Fruit fly (Drosophila melanogaster) whole organism, embryonic: Measurements from ENCODE around the gene CG44476.

Experiments used
- CG11695 ChIP-seq: fragments of 200-800 bp; sonication (Bioruptor generic); IDR thresholded peaks from 3 replicates; pipeline ENCODE4 v1.3.6; 2022; ENCODE audit warnings: missing biosample characterization, missing genetic modification characterization
- CG12659 ChIP-seq: fragments of 200-800 bp; sonication (Bioruptor generic); optimal IDR thresholded peaks from 3 replicates; lab custom pipeline; 2017; ENCODE audit warnings: mild to moderate bottlenecking, missing biosample characterization, missing genetic modification reagents, missing genetic modification characterization
- CG12942 ChIP-seq: fragments of 200-800 bp; sonication (Bioruptor generic); optimal IDR thresholded peaks from 3 replicates; lab custom pipeline; 2016; ENCODE audit warnings: missing biosample characterization, missing genetic modification characterization
- CG14710 ChIP-seq: fragments of 200-800 bp; sonication (Bioruptor generic); optimal IDR thresholded peaks from 3 replicates; lab custom pipeline; 2019; ENCODE audit warnings: missing biosample characterization, mild to moderate bottlenecking, missing genetic modification characterization, moderate library complexity
- CG14965 ChIP-seq: fragments of 200-800 bp; sonication (Bioruptor generic); optimal IDR thresholded peaks from 2 replicates; lab custom pipeline; 2016; ENCODE audit warnings: missing biosample characterization, missing genetic modification characterization, borderline replicate concordance
- CG15269 ChIP-seq: fragments of 200-800 bp; sonication (Bioruptor generic); optimal IDR thresholded peaks from 2 replicates; lab custom pipeline; 2018; ENCODE audit warnings: missing biosample characterization, mild to moderate bottlenecking, missing genetic modification characterization, moderate library complexity
- CG15601 ChIP-seq: fragments of 200-800 bp; sonication (Bioruptor generic); optimal IDR thresholded peaks from 3 replicates; lab custom pipeline; 2019; ENCODE audit warnings: missing biosample characterization, mild to moderate bottlenecking, missing genetic modification characterization, moderate library complexity
- CG1602 ChIP-seq: fragments of 200-800 bp; sonication (Bioruptor generic); optimal IDR thresholded peaks from 3 replicates; lab custom pipeline; 2016; ENCODE audit warnings: missing biosample characterization, missing genetic modification characterization
- CG17359 ChIP-seq: fragments of 200-800 bp; sonication (Bioruptor generic); optimal IDR thresholded peaks from 3 replicates; lab custom pipeline; 2018; ENCODE audit warnings: missing biosample characterization, mild to moderate bottlenecking, missing genetic modification characterization, moderate library complexity
- CG17361 ChIP-seq: fragments of 200-800 bp; sonication (Bioruptor generic); IDR thresholded peaks from 3 replicates; pipeline ENCODE4 v1.3.6; 2022; ENCODE audit warnings: missing biosample characterization, missing genetic modification characterization
- CG30403 ChIP-seq: fragments of 200-800 bp; sonication (Bioruptor generic); optimal IDR thresholded peaks from 3 replicates; lab custom pipeline; 2016; ENCODE audit warnings: missing biosample characterization, missing genetic modification characterization
- CG3065 ChIP-seq: fragments of 200-800 bp; sonication (Bioruptor generic); optimal IDR thresholded peaks from 2 replicates; lab custom pipeline; 2016; ENCODE audit warnings: missing biosample characterization, missing genetic modification characterization
- CG32532 ChIP-seq: fragments of 200-800 bp; sonication (Bioruptor generic); IDR thresholded peaks from 2 replicates; pipeline ENCODE4 v1.3.6; 2022; ENCODE audit warnings: missing biosample characterization, missing genetic modification characterization
- CG42726 ChIP-seq: fragments of 200-800 bp; sonication (Bioruptor generic); IDR thresholded peaks from 2 replicates; pipeline ENCODE4 v1.3.6; 2022; ENCODE audit warnings: missing biosample characterization, missing genetic modification characterization; ENCODE audit not compliant: partially characterized antibody
- CG4404 ChIP-seq: fragments of 200-800 bp; sonication (Bioruptor generic); IDR thresholded peaks from 2 replicates; pipeline ENCODE4 v1.3.6; 2022; ENCODE audit warnings: missing biosample characterization, missing genetic modification characterization
- CG6272 ChIP-seq: fragments of 200-800 bp; sonication (Bioruptor generic); IDR thresholded peaks from 2 replicates; pipeline ENCODE4 v1.3.6; 2022; ENCODE audit warnings: missing biosample characterization, missing genetic modification characterization
- CG6813 ChIP-seq: fragments of 200-800 bp; sonication (Bioruptor generic); optimal IDR thresholded peaks from 2 replicates; lab custom pipeline; 2017; ENCODE audit warnings: missing biosample characterization, missing genetic modification characterization, mild to moderate bottlenecking, moderate library complexity, missing genetic modification reagents
- CG7745 ChIP-seq: fragments of 200-800 bp; sonication (Bioruptor generic); optimal IDR thresholded peaks from 2 replicates; lab custom pipeline; 2018; ENCODE audit warnings: missing biosample characterization, mild to moderate bottlenecking, missing genetic modification characterization, moderate library complexity
- CG8924 ChIP-seq: fragments of 200-800 bp; optimal IDR thresholded peaks from 3 replicates; lab custom pipeline; 2019; ENCODE audit warnings: missing biosample characterization, mild to moderate bottlenecking, missing genetic modification characterization, moderate library complexity
- CG9876 ChIP-seq: fragments of 200-800 bp; sonication (Bioruptor generic); optimal IDR thresholded peaks from 2 replicates; lab custom pipeline; 2016; ENCODE audit warnings: missing biosample characterization, missing genetic modification characterization
- CTCF ChIP-seq: fragments of 200-800 bp; sonication (Bioruptor generic); optimal IDR thresholded peaks from 2 replicates; lab custom pipeline; 2017; ENCODE audit warnings: missing biosample characterization, mild to moderate bottlenecking, missing genetic modification characterization, moderate library complexity
- Camta ChIP-seq: fragments of 200-800 bp; sonication (Bioruptor generic); optimal IDR thresholded peaks from 2 replicates; lab custom pipeline; 2016; ENCODE audit warnings: missing biosample characterization, missing genetic modification characterization
- D19B ChIP-seq: fragments of 200-800 bp; sonication (Bioruptor generic); optimal IDR thresholded peaks from 2 replicates; lab custom pipeline; 2017; ENCODE audit warnings: missing biosample characterization, mild to moderate bottlenecking, missing genetic modification characterization
- Dref ChIP-seq: fragments of 200-800 bp; sonication (Bioruptor generic); IDR thresholded peaks from 2 replicates; pipeline ENCODE4 v1.3.6; 2022; ENCODE audit warnings: missing biosample characterization, missing genetic modification characterization
- Fer2 ChIP-seq: fragments of 200-800 bp; sonication (Bioruptor generic); optimal IDR thresholded peaks from 2 replicates; lab custom pipeline; 2018; ENCODE audit warnings: missing biosample characterization, mild to moderate bottlenecking, missing genetic modification characterization, moderate library complexity
- HLHmδ ChIP-seq: fragments of 200-800 bp; sonication (Bioruptor generic); optimal IDR thresholded peaks from 2 replicates; lab custom pipeline; 2018; ENCODE audit warnings: missing biosample characterization, mild to moderate bottlenecking, missing genetic modification characterization, moderate library complexity
- Hmr ChIP-seq: fragments of 200-800 bp; sonication (Bioruptor generic); optimal IDR thresholded peaks from 3 replicates; lab custom pipeline; 2017; ENCODE audit warnings: mild to moderate bottlenecking, missing biosample characterization, missing genetic modification reagents, missing genetic modification characterization
- Kr ChIP-seq: fragments of 200-800 bp; sonication (Bioruptor generic); optimal IDR thresholded peaks from 2 replicates; lab custom pipeline; 2017; ENCODE audit warnings: missing biosample characterization, mild to moderate bottlenecking, missing genetic modification characterization
- Lim3 ChIP-seq: fragments of 200-800 bp; sonication (Bioruptor generic); IDR thresholded peaks from 2 replicates; pipeline ENCODE4 v1.3.6; 2022; ENCODE audit warnings: missing biosample characterization, missing genetic modification characterization
- Meics ChIP-seq: fragments of 200-800 bp; sonication (Bioruptor generic); optimal IDR thresholded peaks from 2 replicates; lab custom pipeline; 2017; ENCODE audit warnings: missing biosample characterization, mild to moderate bottlenecking, missing genetic modification characterization
- Sox100B ChIP-seq: fragments of 200-800 bp; sonication (Bioruptor generic); optimal IDR thresholded peaks from 3 replicates; lab custom pipeline; 2018; ENCODE audit warnings: missing biosample characterization, mild to moderate bottlenecking, missing genetic modification characterization
- Tbp ChIP-seq: fragments of >200 bp; optimal IDR thresholded peaks from 2 replicates; lab custom pipeline; 2018; ENCODE audit warnings: missing biosample characterization, missing genetic modification characterization
- bigmax ChIP-seq: fragments of 200-800 bp; sonication (Bioruptor generic); optimal IDR thresholded peaks from 2 replicates; lab custom pipeline; 2018; ENCODE audit warnings: missing biosample characterization, mild to moderate bottlenecking, missing genetic modification characterization
- bsh ChIP-seq, 2 experiments: fragments of 200-800 bp; sonication (Bioruptor generic); optimal IDR thresholded peaks; 2 replicates each; lab custom pipeline; 2017 to 2018; ENCODE audit warnings: mild to moderate bottlenecking in 2 of 2, missing biosample characterization in 2 of 2, missing genetic modification characterization in 2 of 2, moderate library complexity in 1 of 2
- chm ChIP-seq: fragments of 200-800 bp; sonication (Bioruptor generic); IDR thresholded peaks from 2 replicates; pipeline ENCODE4 v1.3.6; 2022; ENCODE audit warnings: missing biosample characterization, missing genetic modification characterization
- ci ChIP-seq: fragments of 200-800 bp; sonication (Bioruptor generic); IDR thresholded peaks from 3 replicates; pipeline ENCODE4 v1.3.6; 2022; ENCODE audit warnings: missing biosample characterization, missing genetic modification characterization
- croc ChIP-seq: fragments of 200-800 bp; sonication (Bioruptor generic); conservative IDR thresholded peaks from 3 replicates; pipeline ENCODE4 v1.3.6; 2022; ENCODE audit warnings: missing biosample characterization, missing genetic modification characterization
- dan ChIP-seq: fragments of 200-800 bp; sonication (Bioruptor generic); IDR thresholded peaks from 2 replicates; pipeline ENCODE4 v1.3.6; 2022; ENCODE audit warnings: missing biosample characterization, missing genetic modification characterization
- dysf ChIP-seq: fragments of 200-800 bp; sonication (Bioruptor generic); IDR thresholded peaks from 3 replicates; pipeline ENCODE4 v1.3.6; 2022; ENCODE audit warnings: missing biosample characterization, missing genetic modification characterization
- esg ChIP-seq: fragments of 200-800 bp; sonication (Bioruptor generic); conservative IDR thresholded peaks from 2 replicates; pipeline ENCODE4 v1.3.6; 2022; ENCODE audit warnings: missing biosample characterization, missing genetic modification characterization
- eve ChIP-seq, 2 experiments: fragments of >200 bp; optimal IDR thresholded peaks; 2 replicates each; lab custom pipeline; 2017; ENCODE audit warnings: missing biosample characterization in 2 of 2, missing genetic modification characterization in 2 of 2
- eyg ChIP-seq: fragments of 200-800 bp; sonication (Bioruptor generic); optimal IDR thresholded peaks from 3 replicates; lab custom pipeline; 2016; ENCODE audit warnings: missing biosample characterization, missing genetic modification characterization
- gsb-n ChIP-seq: fragments of 200-800 bp; sonication (Bioruptor generic); optimal IDR thresholded peaks from 3 replicates; lab custom pipeline; 2018; ENCODE audit warnings: missing biosample characterization, mild to moderate bottlenecking, missing genetic modification characterization
- knrl ChIP-seq: fragments of 200-800 bp; sonication (Bioruptor generic); IDR thresholded peaks from 3 replicates; pipeline ENCODE4 v1.3.6; 2022; ENCODE audit warnings: missing biosample characterization, missing genetic modification characterization; ENCODE audit not compliant: partially characterized antibody
- slbo ChIP-seq: fragments of 200-800 bp; sonication (Bioruptor generic); IDR thresholded peaks from 2 replicates; pipeline ENCODE4 v1.3.6; 2022; ENCODE audit warnings: missing biosample characterization, missing genetic modification characterization
- sna ChIP-seq: fragments of 200-800 bp; sonication (Bioruptor generic); IDR thresholded peaks from 2 replicates; pipeline ENCODE4 v1.3.6; 2022; ENCODE audit warnings: missing biosample characterization, missing genetic modification characterization; ENCODE audit not compliant: partially characterized antibody
- so ChIP-seq: fragments of 200-800 bp; sonication (Bioruptor generic); IDR thresholded peaks from 3 replicates; pipeline ENCODE4 v1.3.6; 2022; ENCODE audit warnings: missing biosample characterization, missing genetic modification characterization
- sob ChIP-seq: fragments of 200-800 bp; sonication (Bioruptor generic); IDR thresholded peaks from 2 replicates; pipeline ENCODE4 v1.3.6; 2022; ENCODE audit warnings: missing biosample characterization, missing genetic modification characterization
- ssp ChIP-seq: fragments of 200-800 bp; sonication (Bioruptor generic); IDR thresholded peaks from 2 replicates; pipeline ENCODE4 v1.3.6; 2022; ENCODE audit warnings: missing biosample characterization, missing genetic modification characterization
- sug ChIP-seq: fragments of 200-800 bp; optimal IDR thresholded peaks from 2 replicates; lab custom pipeline; 2019; ENCODE audit warnings: missing biosample characterization, mild to moderate bottlenecking, missing genetic modification characterization, moderate library complexity
- zen ChIP-seq: fragments of 200-800 bp; sonication (Bioruptor generic); optimal IDR thresholded peaks from 3 replicates; lab custom pipeline; 2018; ENCODE audit warnings: missing biosample characterization, mild to moderate bottlenecking, missing genetic modification characterization, moderate library complexity

The CG44476 gene

DNA sequence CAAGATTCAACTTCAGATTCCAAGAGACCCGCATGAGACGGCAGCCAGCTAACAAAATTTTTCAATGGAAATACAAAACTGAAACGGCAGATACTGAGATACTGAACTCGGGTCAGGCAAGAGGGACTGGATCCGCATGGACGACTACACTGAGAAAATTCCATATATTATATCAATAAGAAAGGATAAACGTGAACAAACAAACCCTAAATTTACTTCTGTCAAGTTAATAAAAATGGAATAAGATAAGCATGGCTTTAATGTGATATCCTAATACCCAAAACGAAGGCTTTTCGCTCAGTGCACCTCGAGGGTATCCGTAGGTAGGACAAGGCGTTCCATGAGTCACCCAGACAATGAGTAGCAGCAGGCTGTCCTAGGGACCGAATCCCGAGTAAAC, 32.3 kb upstream of the CG44476 start (continued):
- TF ChIP-seq Tbp (GFP tag; lab: Kevin White, UChicago) (no peak), eyg (GFP tag; lab: Kevin White, UChicago) (no peak), Fer2 (peak; percentile 30), Hmr (GFP tag; lab: Kevin White, UChicago) (peak; percentile 65), bigmax (GFP tag; lab: Kevin White, UChicago) (no peak), dan (GFP tag; lab: Robert Waterston, UW) (no peak; the same call in 1 of the 2 replicates), so (GFP tag; lab: Robert Waterston, UW) (peak; percentile 76; the same call in 1 of the 3 replicates), CG1602 (GFP tag; lab: Kevin White, UChicago) (peak; percentile 89), CG17359 (tag; lab: Kevin White, UChicago) (peak; percentile 76), chm (GFP tag; lab: Robert Waterston, UW) (peak; percentile 90), knrl (GFP tag; lab: Robert Waterston, UW) (no peak), CG11695 (GFP tag; lab: Robert Waterston, UW) (peak; percentile 81), sug (no peak), Camta (GFP tag; lab: Kevin White, UChicago) (peak; percentile 87), CG30403 (GFP tag; lab: Kevin White, UChicago) (peak; percentile 87), CG42726 (no peak), Sox100B (GFP tag; lab: Kevin White, UChicago) (peak; percentile 65), CG12659 (peak; percentile 56), Meics (GFP tag; lab: Kevin White, UChicago) (peak; percentile 64), ci (GFP tag; lab: Robert Waterston, UW) (peak; percentile 92), HLHmδ (GFP tag; lab: Kevin White, UChicago) (no peak), CG9876 (GFP tag; lab: Kevin White, UChicago) (peak; percentile 73), CG8924 (tag; lab: Kevin White, UChicago) (peak; percentile 92), ssp (peak; percentile 66), sna (GFP tag; lab: Robert Waterston, UW) (no peak), CG14965 (GFP tag; lab: Kevin White, UChicago) (peak; percentile 74), slbo (peak; percentile 82), CG7745 (tag; lab: Kevin White, UChicago) (peak; percentile 66), CG17361 (GFP tag; lab: Robert Waterston, UW) (peak; percentile 87), CG3065 (GFP tag; lab: Kevin White, UChicago) (peak; percentile 76), croc (GFP tag; lab: Robert Waterston, UW) (peak; percentile 85), CG4404 (peak; percentile 98), Lim3 (GFP tag; lab: Robert Waterston, UW) (no peak), Dref (GFP tag; lab: Robert Waterston, UW) (no peak), CG32532 (GFP tag; lab: Robert Waterston, UW) (peak; percentile 77), esg (peak; percentile 64), D19B (GFP tag; lab: Kevin White, UChicago) (peak; percentile 62), bsh (GFP tag; optimal IDR thresholded peaks at IDR 0.05; lab: Kevin White, UChicago) (peak; percentile 54 to 79), CG6813 (GFP tag; lab: Kevin White, UChicago) (peak; percentile 84), CG14710 (peak; percentile 89), CG6272 (GFP tag; lab: Robert Waterston, UW) (peak; percentile 62; the same call in 1 of the 2 replicates), CG12942 (GFP tag; lab: Kevin White, UChicago) (peak; percentile 67), CG15269 (tag; lab: Kevin White, UChicago) (peak; percentile 76), dysf (GFP tag; lab: Robert Waterston, UW) (peak; percentile 77), CTCF (no peak), sob (peak; percentile 77), CG15601 (tag; lab: Kevin White, UChicago) (peak; percentile 67), zen (peak; percentile 97), Kr (GFP tag; lab: Kevin White, UChicago) (peak; percentile 86), gsb-n (tag; lab: Kevin White, UChicago) (peak; percentile 86), eve (GFP tag; optimal IDR thresholded peaks at IDR 0.05; lab: Kevin White, UChicago) (peak in 1 of 2 experiments; percentile 82)
